Worm (Caenorhabditis elegans) whole organism, late embryonic: ENCODE measurements around the gene Y51H7C.41.

Experiments
- ceh-2 ChIP-seq: sonication (generic microtip); optimal IDR thresholded peaks from 2 replicates; lab custom pipeline; 2016; ENCODE audit warnings: missing genotype, missing genetic modification characterization, missing compliant biosample characterization
- odd-2 ChIP-seq: sonication (generic microtip); optimal IDR thresholded peaks from 2 replicates; lab custom pipeline; 2017; ENCODE audit warnings: antibody characterized with exemption, mild to moderate bottlenecking, missing genetic modification characterization, missing compliant biosample characterization
- pha-4 ChIP-seq: fragments of 150-350 bp; optimal IDR thresholded peaks from 2 replicates; lab custom pipeline; 2018; ENCODE audit warnings: missing biosample characterization, missing genetic modification reagents, missing genetic modification characterization

DNA sequence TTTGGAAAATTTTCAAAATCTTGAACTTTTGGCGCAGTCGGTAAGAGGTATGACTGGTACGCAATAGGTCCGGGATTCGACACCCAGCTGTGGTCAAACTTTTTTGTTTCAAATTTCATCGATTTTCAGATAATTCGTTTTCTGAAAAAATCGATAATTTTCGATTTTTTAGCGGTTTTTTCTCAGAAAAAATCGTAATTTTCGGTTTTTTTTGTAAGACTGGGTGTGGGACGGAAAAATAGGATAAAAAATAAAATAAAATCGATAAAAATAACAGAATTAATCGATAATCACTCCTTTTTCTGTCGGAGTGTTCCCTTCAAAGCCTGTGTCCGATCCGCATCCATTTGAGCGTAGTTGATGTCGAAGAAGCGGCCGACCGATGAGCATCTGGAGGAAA lies 34.4 kb upstream of the Y51H7C.41 start:
- TF ChIP-seq ceh-2 (tag; lab: Kevin White, UChicago) (no peak), odd-2 (tag; lab: Kevin White, UChicago) (no peak), pha-4 (tag; lab: Kevin White, UChicago) (no peak)
